Worm (Caenorhabditis elegans) whole organism, young adult: Measurements from ENCODE around the gene F35G12.12.

ENCODE experiments used
- B0336.3 ChIP-seq: fragments of 200-800 bp; sonication (Bioruptor generic); IDR thresholded peaks from 2 replicates; pipeline ENCODE4 v1.3.6; 2022; ENCODE audit warnings: missing genetic modification characterization, missing compliant biosample characterization
- F23B12.7 ChIP-seq: sonication (generic microtip); optimal IDR thresholded peaks from 2 replicates; lab custom pipeline; 2017; ENCODE audit warnings: missing genetic modification characterization, mild to moderate bottlenecking, missing compliant biosample characterization, antibody characterized with exemption, moderate library complexity; ENCODE audit not compliant: insufficient read depth
- F49E8.2 ChIP-seq: sonication (generic microtip); optimal IDR thresholded peaks from 3 replicates; lab custom pipeline; 2017; ENCODE audit warnings: missing genetic modification characterization, mild to moderate bottlenecking, missing compliant biosample characterization, antibody characterized with exemption, moderate library complexity; ENCODE audit not compliant: insufficient read depth
- F52B5.7 ChIP-seq: sonication (generic microtip); optimal IDR thresholded peaks from 2 replicates; lab custom pipeline; 2016; ENCODE audit warnings: mild to moderate bottlenecking, missing genetic modification characterization, missing compliant biosample characterization
- F55B11.4 ChIP-seq: sonication (generic microtip); optimal IDR thresholded peaks from 2 replicates; lab custom pipeline; 2016; ENCODE audit warnings: missing compliant biosample characterization, missing genetic modification characterization, borderline replicate concordance; ENCODE audit not compliant: insufficient read depth
- K11D2.4 ChIP-seq: fragments of 200-800 bp; sonication (Bioruptor generic); IDR thresholded peaks from 2 replicates; pipeline ENCODE4 v1.3.6; 2022; ENCODE audit warnings: missing genetic modification reagents, missing genetic modification characterization, missing compliant biosample characterization
- K12H6.12 ChIP-seq: fragments of 200-800 bp; sonication (Bioruptor generic); optimal IDR thresholded peaks from 2 replicates; lab custom pipeline; 2018; ENCODE audit warnings: mild to moderate bottlenecking, missing genetic modification characterization, missing compliant biosample characterization
- T07F8.4 ChIP-seq: sonication (generic microtip); optimal IDR thresholded peaks from 2 replicates; lab custom pipeline; 2016; ENCODE audit warnings: mild to moderate bottlenecking, missing genetic modification characterization, moderate library complexity, missing compliant biosample characterization
- Y53F4B.3 ChIP-seq: fragments of 200-800 bp; sonication (Bioruptor generic); IDR thresholded peaks from 2 replicates; pipeline ENCODE4 v1.3.6; 2022; ENCODE audit warnings: missing genetic modification reagents, missing genetic modification characterization, missing compliant biosample characterization
- Y79H2A.3 ChIP-seq: fragments of 200-800 bp; sonication (Bioruptor generic); conservative IDR thresholded peaks from 2 replicates; pipeline ENCODE4 v1.3.6; 2022; ENCODE audit warnings: missing genetic modification reagents, missing genetic modification characterization, missing compliant biosample characterization
- Y95B8A.8 ChIP-seq: fragments of 200-800 bp; sonication (Bioruptor generic); IDR thresholded peaks from 2 replicates; pipeline ENCODE4 v1.3.6; 2022; ENCODE audit warnings: missing genetic modification reagents, missing genetic modification characterization, missing compliant biosample characterization
- akir-1 ChIP-seq: fragments of 200-800 bp; sonication (Bioruptor generic); optimal IDR thresholded peaks from 2 replicates; lab custom pipeline; 2018; ENCODE audit warnings: mild to moderate bottlenecking, missing genetic modification characterization, moderate library complexity, missing compliant biosample characterization
- ama-1 ChIP-seq, 3 experiments: fragments of 150-350 bp in 1 of 3; sonication (generic microtip) in 2 of 3; optimal IDR thresholded peaks; 2 replicates each; lab custom pipeline; 2014 to 2018; ENCODE audit warnings: missing biosample characterization in 2 of 3, missing genetic modification characterization in 2 of 3, missing genetic modification reagents in 2 of 3
- aptf-3 ChIP-seq: fragments of 200-800 bp; sonication (Bioruptor generic); IDR thresholded peaks from 2 replicates; pipeline ENCODE4 v1.3.6; 2022; ENCODE audit warnings: missing genetic modification characterization, missing compliant biosample characterization
- athp-1 ChIP-seq: sonication (generic microtip); optimal IDR thresholded peaks from 2 replicates; lab custom pipeline; 2017; ENCODE audit warnings: mild to moderate bottlenecking, missing genetic modification characterization, missing compliant biosample characterization
- attf-5 ChIP-seq: fragments of 200-800 bp; sonication (Bioruptor generic); optimal IDR thresholded peaks from 2 replicates; lab custom pipeline; 2018; ENCODE audit warnings: mild to moderate bottlenecking, missing genetic modification characterization, missing compliant biosample characterization
- bed-2 ChIP-seq: fragments of 200-800 bp; sonication (Bioruptor generic); IDR thresholded peaks from 2 replicates; pipeline ENCODE4 v1.3.6; 2022; ENCODE audit warnings: missing genetic modification reagents, missing genetic modification characterization, missing compliant biosample characterization
- cebp-1 ChIP-seq, 2 experiments: fragments of 200-800 bp in 1 of 2; sonication (Bioruptor generic) in 1 of 2; sonication (generic microtip) in 1 of 2; IDR thresholded peaks in 1 of 2; optimal IDR thresholded peaks in 1 of 2; 2 replicates each; pipeline versions ENCODE4 v1.3.6 to Lab custom; 2017 to 2022; ENCODE audit warnings: missing compliant biosample characterization in 2 of 2, missing genetic modification characterization in 2 of 2, mild to moderate bottlenecking in 1 of 2, missing genetic modification reagents in 1 of 2, moderate library complexity in 1 of 2
- cebp-2 ChIP-seq: fragments of 200-800 bp; sonication (Bioruptor generic); IDR thresholded peaks from 2 replicates; pipeline ENCODE4 v1.3.6; 2022; ENCODE audit warnings: missing genetic modification characterization, missing compliant biosample characterization
- ceh-58 ChIP-seq: fragments of 200-800 bp; sonication (Bioruptor generic); IDR thresholded peaks from 2 replicates; pipeline ENCODE4 v1.3.6; 2022; ENCODE audit warnings: missing genetic modification characterization, missing compliant biosample characterization
- chd-7 ChIP-seq: sonication (generic microtip); optimal IDR thresholded peaks from 2 replicates; lab custom pipeline; 2016; ENCODE audit warnings: mild to moderate bottlenecking, missing genetic modification characterization, moderate library complexity, missing compliant biosample characterization
- dox-1 ChIP-seq: fragments of 200-800 bp; sonication (Bioruptor generic); IDR thresholded peaks from 2 replicates; pipeline ENCODE4 v1.3.6; 2022; ENCODE audit warnings: missing genetic modification reagents, missing genetic modification characterization, missing compliant biosample characterization
- dpff-1 ChIP-seq: sonication (generic microtip); optimal IDR thresholded peaks from 2 replicates; lab custom pipeline; 2017; ENCODE audit warnings: mild to moderate bottlenecking, missing genetic modification characterization, missing compliant biosample characterization
- dpl-1 ChIP-seq: fragments of 150-350 bp; optimal IDR thresholded peaks from 2 replicates; lab custom pipeline; 2014; ENCODE audit warnings: missing biosample characterization, missing genetic modification reagents, missing genetic modification characterization
- fkh-3 ChIP-seq: sonication (generic microtip); optimal IDR thresholded peaks from 2 replicates; lab custom pipeline; 2016; ENCODE audit warnings: mild to moderate bottlenecking, missing genetic modification characterization, missing compliant biosample characterization
- hlh-12 ChIP-seq: sonication (generic microtip); optimal IDR thresholded peaks from 2 replicates; lab custom pipeline; 2016; ENCODE audit warnings: missing genetic modification characterization, missing compliant biosample characterization
- hlh-26 ChIP-seq: fragments of 200-800 bp; sonication (Bioruptor generic); conservative IDR thresholded peaks from 2 replicates; pipeline ENCODE4 v1.3.6; 2022; ENCODE audit warnings: missing genetic modification reagents, missing genetic modification characterization, missing compliant biosample characterization
- hmg-1.2 ChIP-seq: fragments of 200-800 bp; sonication (Bioruptor generic); IDR thresholded peaks from 2 replicates; pipeline ENCODE4 v1.3.6; 2022; ENCODE audit warnings: missing genetic modification reagents, missing genetic modification characterization, missing compliant biosample characterization
- lin-26 ChIP-seq: fragments of 200-800 bp; sonication (Bioruptor generic); IDR thresholded peaks from 2 replicates; pipeline ENCODE4 v1.3.6; 2022; ENCODE audit warnings: missing genetic modification reagents, missing genetic modification characterization, missing compliant biosample characterization
- lsl-1 ChIP-seq: fragments of 200-800 bp; sonication (Bioruptor generic); optimal IDR thresholded peaks from 2 replicates; lab custom pipeline; 2018; ENCODE audit warnings: mild to moderate bottlenecking, missing genetic modification characterization, moderate library complexity, missing compliant biosample characterization
- lsy-27 ChIP-seq: sonication (generic microtip); optimal IDR thresholded peaks from 2 replicates; lab custom pipeline; 2017; ENCODE audit warnings: missing genetic modification characterization, mild to moderate bottlenecking, missing compliant biosample characterization, antibody characterized with exemption, missing genotype, borderline replicate concordance; ENCODE audit not compliant: insufficient read depth
- madf-6 ChIP-seq: fragments of 200-800 bp; sonication (Bioruptor generic); IDR thresholded peaks from 2 replicates; pipeline ENCODE4 v1.3.6; 2022; ENCODE audit warnings: missing genetic modification reagents, missing genetic modification characterization, missing compliant biosample characterization
- mel-28 ChIP-seq: sonication (generic microtip); optimal IDR thresholded peaks from 2 replicates; lab custom pipeline; 2016; ENCODE audit warnings: borderline replicate concordance, mild to moderate bottlenecking, missing genetic modification characterization, missing compliant biosample characterization
- nfya-1 ChIP-seq: sonication (generic microtip); optimal IDR thresholded peaks from 2 replicates; lab custom pipeline; 2017; ENCODE audit warnings: antibody characterized with exemption, missing compliant biosample characterization, missing genetic modification characterization, borderline replicate concordance; ENCODE audit not compliant: insufficient read depth
- nfyb-1 ChIP-seq: fragments of 200-800 bp; sonication (Bioruptor generic); IDR thresholded peaks from 2 replicates; pipeline ENCODE4 v1.3.6; 2022; ENCODE audit warnings: missing genetic modification reagents, missing genetic modification characterization, missing compliant biosample characterization
- nhr-179 ChIP-seq: sonication (generic microtip); optimal IDR thresholded peaks from 2 replicates; lab custom pipeline; 2016; ENCODE audit warnings: mild to moderate bottlenecking, missing genetic modification characterization, missing compliant biosample characterization
- nhr-80 ChIP-seq: sonication (generic microtip); optimal IDR thresholded peaks from 2 replicates; lab custom pipeline; 2016; ENCODE audit warnings: missing genetic modification characterization, missing compliant biosample characterization
- rcor-1 ChIP-seq: fragments of 200-800 bp; sonication (Bioruptor generic); IDR thresholded peaks from 2 replicates; pipeline ENCODE4 v1.3.6; 2022; ENCODE audit warnings: missing genetic modification reagents, missing genetic modification characterization, missing compliant biosample characterization
- repo-1 ChIP-seq: sonication (generic microtip); optimal IDR thresholded peaks from 2 replicates; lab custom pipeline; 2017; ENCODE audit warnings: mild to moderate bottlenecking, missing genetic modification characterization, missing compliant biosample characterization
- rpc-1 ChIP-seq, 2 experiments: fragments of 150-350 bp in 1 of 2; sonication (generic microtip) in 1 of 2; optimal IDR thresholded peaks; 2 replicates each; lab custom pipeline; 2014 to 2018; ENCODE audit warnings: missing biosample characterization in 1 of 2, missing genetic modification characterization in 1 of 2, missing genetic modification reagents in 1 of 2, missing genotype in 1 of 2
- sea-2 ChIP-seq: fragments of 200-800 bp; sonication (Bioruptor generic); IDR thresholded peaks from 2 replicates; pipeline ENCODE4 v1.3.6; 2022; ENCODE audit warnings: missing genetic modification characterization, missing compliant biosample characterization
- snpc-1.3 ChIP-seq: sonication (generic microtip); optimal IDR thresholded peaks from 2 replicates; lab custom pipeline; 2017; ENCODE audit warnings: missing genetic modification characterization, mild to moderate bottlenecking, missing compliant biosample characterization, antibody characterized with exemption, moderate library complexity, missing genotype, missing genetic modification reagents; ENCODE audit not compliant: insufficient read depth
- tbp1 ChIP-seq: fragments of 200-800 bp; sonication (Bioruptor generic); optimal IDR thresholded peaks from 2 replicates; lab custom pipeline; 2018; ENCODE audit warnings: mild to moderate bottlenecking, missing genetic modification characterization, missing compliant biosample characterization
- unc-62 ChIP-seq: fragments of 150-350 bp; optimal IDR thresholded peaks from 2 replicates; lab custom pipeline; 2014; ENCODE audit warnings: missing biosample characterization, missing genetic modification reagents, missing genetic modification characterization
- ztf-18 ChIP-seq: sonication (generic microtip); optimal IDR thresholded peaks from 2 replicates; lab custom pipeline; 2016; ENCODE audit warnings: missing genotype, mild to moderate bottlenecking, missing genetic modification characterization, missing compliant biosample characterization
- ztf-25 ChIP-seq: fragments of 200-800 bp; sonication (Bioruptor generic); IDR thresholded peaks from 2 replicates; pipeline ENCODE4 v1.3.6; 2022; ENCODE audit warnings: missing genetic modification reagents, missing genetic modification characterization, missing compliant biosample characterization
- ztf-6 ChIP-seq: fragments of 200-800 bp; sonication (Bioruptor generic); IDR thresholded peaks from 2 replicates; pipeline ENCODE4 v1.3.6; 2022; ENCODE audit warnings: missing genetic modification reagents, missing genetic modification characterization, missing compliant biosample characterization

The F35G12.12 gene

DNA sequence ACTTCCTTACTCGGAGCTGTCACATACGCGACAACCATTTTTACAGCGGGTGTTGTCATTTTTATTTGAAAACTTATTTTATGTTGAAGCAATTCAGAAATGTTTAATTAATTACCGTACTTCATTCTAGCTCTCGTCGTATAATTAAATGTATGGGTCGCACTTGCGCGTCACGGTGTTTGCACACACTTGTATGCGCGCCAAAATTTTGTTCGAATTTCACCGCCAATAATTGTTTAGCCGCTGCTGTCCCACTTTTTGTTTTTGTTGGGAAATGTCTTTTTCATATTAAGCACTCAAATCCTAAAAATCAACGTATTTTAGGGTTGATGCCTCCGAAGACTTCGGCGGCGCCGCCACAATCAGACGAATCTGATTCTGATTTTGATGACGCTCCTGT lies 5.6 kb downstream of the F35G12.12 start, which contains the start of the genes F35G12.7 and smc-4 (continued):
- no peak for TF ChIP-seq lin-26 (GFP tag; lab: Robert Waterston, UW)
- no peak for TF ChIP-seq rpc-1 (optimal IDR thresholded peaks at IDR 0.05; lab: Kevin White, UChicago)
- TF ChIP-seq rpc-1 (tag; optimal IDR thresholded peaks at IDR 0.05; lab: Kevin White, UChicago), result no peak
- TF ChIP-seq nhr-80 (tag; lab: Kevin White, UChicago), result no peak
- no peak for TF ChIP-seq K12H6.12 (tag; lab: Kevin White, UChicago)
- TF ChIP-seq bed-2 (GFP tag; lab: Robert Waterston, UW), result no peak
- TF ChIP-seq madf-6 (GFP tag; lab: Robert Waterston, UW), result peak; percentile 96
- TF ChIP-seq Y53F4B.3 (GFP tag; lab: Robert Waterston, UW), result no peak
- TF ChIP-seq hmg-1.2 (GFP tag; lab: Robert Waterston, UW), result peak; percentile 47; the same call in 1 of the 2 replicates
- no peak for TF ChIP-seq Y95B8A.8
- no peak for TF ChIP-seq lsy-27 (tag; lab: Kevin White, UChicago)
- no peak for TF ChIP-seq sea-2 (GFP tag; lab: Robert Waterston, UW)
- peak; percentile 24 for TF ChIP-seq snpc-1.3
- TF ChIP-seq T07F8.4, result no peak
- TF ChIP-seq Y79H2A.3 (GFP tag; lab: Robert Waterston, UW), result no peak
- TF ChIP-seq ama-1 (optimal IDR thresholded peaks at IDR 0.05; lab: Kevin White, UChicago), result no peak
- no peak for TF ChIP-seq ama-1 (GFP tag; optimal IDR thresholded peaks at IDR 0.05; lab: Kevin White, UChicago)
- no peak for TF ChIP-seq F23B12.7 (tag; lab: Kevin White, UChicago)
- peak; percentile 66 for TF ChIP-seq dox-1 (GFP tag; lab: Robert Waterston, UW)
- no peak for TF ChIP-seq F49E8.2 (tag; lab: Kevin White, UChicago)
- TF ChIP-seq cebp-1 (GFP tag; IDR thresholded peaks at IDR 0.05; lab: Robert Waterston, UW), result no peak
- peak; percentile 26 for TF ChIP-seq cebp-1 (tag; optimal IDR thresholded peaks at IDR 0.05; lab: Kevin White, UChicago)
- TF ChIP-seq nhr-179 (tag; lab: Kevin White, UChicago), result no peak
- TF ChIP-seq rcor-1 (GFP tag; lab: Robert Waterston, UW), result peak; percentile 40; the same call in 1 of the 2 replicates
- TF ChIP-seq ceh-58 (GFP tag; lab: Robert Waterston, UW), result no peak
- no peak for TF ChIP-seq F55B11.4 (tag; lab: Kevin White, UChicago)
- TF ChIP-seq hlh-12 (tag; lab: Kevin White, UChicago), result no peak
- 0 out of 2 replicates have a peak, but pooled peaks have one; percentile 28 for TF ChIP-seq ztf-25 (GFP tag; lab: Robert Waterston, UW)
- TF ChIP-seq lsl-1 (GFP tag; lab: Kevin White, UChicago), result peak; percentile 69
- no peak for TF ChIP-seq fkh-3 (tag; lab: Kevin White, UChicago)
- TF ChIP-seq unc-62 (GFP tag; lab: Kevin White, UChicago), result no peak
- no peak for TF ChIP-seq mel-28 (tag; lab: Kevin White, UChicago)
- peak; percentile 87 for TF ChIP-seq dpl-1
- TF ChIP-seq hlh-26, result no peak
- TF ChIP-seq F52B5.7 (tag; lab: Kevin White, UChicago), result no peak
- peak; percentile 30 for TF ChIP-seq tbp1 (GFP tag; lab: Kevin White, UChicago)
- TF ChIP-seq attf-5 (GFP tag; lab: Kevin White, UChicago), result peak; percentile 21
- no peak for TF ChIP-seq chd-7 (tag; lab: Kevin White, UChicago)
- no peak for TF ChIP-seq repo-1 (tag; lab: Kevin White, UChicago)
- TF ChIP-seq B0336.3 (GFP tag; lab: Robert Waterston, UW), result no peak
- no peak for TF ChIP-seq athp-1 (tag; lab: Kevin White, UChicago)
- no peak for TF ChIP-seq ztf-6 (GFP tag; lab: Robert Waterston, UW)
- no peak for TF ChIP-seq aptf-3 (GFP tag; lab: Robert Waterston, UW)
- TF ChIP-seq dpff-1 (tag; lab: Kevin White, UChicago), result no peak
- TF ChIP-seq ztf-18, result peak; percentile 19
- TF ChIP-seq nfya-1 (tag; lab: Kevin White, UChicago), result no peak
- TF ChIP-seq nfyb-1 (GFP tag; lab: Robert Waterston, UW), result peak; percentile 67
- TF ChIP-seq K11D2.4 (GFP tag; lab: Robert Waterston, UW), result no peak
- TF ChIP-seq akir-1 (GFP tag; lab: Kevin White, UChicago), result no peak
- no peak for TF ChIP-seq cebp-2 (GFP tag; lab: Robert Waterston, UW)
